Worm (Caenorhabditis elegans) whole organism, L4/young adult: ENCODE results near the gene C14A11.2.

Experiments used
- dao-5 ChIP-seq: sonication (generic microtip); optimal IDR thresholded peaks from 2 replicates; lab custom pipeline; 2016; ENCODE audit warnings: missing genotype, missing genetic modification characterization, moderate library complexity, missing compliant biosample characterization
- him-1 ChIP-seq: sonication (generic microtip); optimal IDR thresholded peaks from 2 replicates; lab custom pipeline; 2016; ENCODE audit warnings: missing genotype, missing genetic modification reagents, missing genetic modification characterization, missing compliant biosample characterization

ce11 chrX:2819747-2820146 is 16.8 kb downstream of the C14A11.2 start:
- TF ChIP-seq him-1 (tag; lab: Kevin White, UChicago) (no peak), dao-5 (tag; lab: Kevin White, UChicago) (no peak)
